Fruit fly (Drosophila melanogaster) whole organism, embryonic: ENCODE measurements around the gene CG5013.

Source experiments
- B-H1 ChIP-seq: fragments of 200-800 bp; sonication (Bioruptor generic); IDR thresholded peaks from 3 replicates; pipeline ENCODE4 v1.3.6; 2022; ENCODE audit warnings: missing biosample characterization, missing genetic modification characterization
- C15 ChIP-seq: fragments of 200-800 bp; sonication (Bioruptor generic); IDR thresholded peaks from 3 replicates; pipeline ENCODE4 v1.3.6; 2022; ENCODE audit warnings: missing biosample characterization, missing genetic modification characterization
- CG10543 ChIP-seq: fragments of 200-800 bp; sonication (Bioruptor generic); optimal IDR thresholded peaks from 3 replicates; lab custom pipeline; 2017; ENCODE audit warnings: missing biosample characterization, mild to moderate bottlenecking, missing genetic modification characterization, moderate library complexity
- CG11093 ChIP-seq: fragments of 200-800 bp; sonication (Bioruptor generic); IDR thresholded peaks from 3 replicates; pipeline ENCODE4 v1.3.6; 2022; ENCODE audit warnings: missing biosample characterization, missing genetic modification characterization
- CG12071 ChIP-seq: fragments of 200-800 bp; sonication (Bioruptor generic); optimal IDR thresholded peaks from 3 replicates; lab custom pipeline; 2018; ENCODE audit warnings: missing biosample characterization, mild to moderate bottlenecking, missing genetic modification characterization
- CG14050 ChIP-seq: fragments of 200-800 bp; sonication (Bioruptor generic); IDR thresholded peaks from 3 replicates; pipeline ENCODE4 v1.3.6; 2022; ENCODE audit warnings: missing biosample characterization, missing genetic modification characterization
- CG15011 ChIP-seq: fragments of 200-800 bp; sonication (Bioruptor generic); optimal IDR thresholded peaks from 3 replicates; lab custom pipeline; 2018; ENCODE audit warnings: missing biosample characterization, mild to moderate bottlenecking, missing genetic modification characterization
- CG15514 ChIP-seq: fragments of 200-800 bp; sonication (Bioruptor generic); optimal IDR thresholded peaks from 3 replicates; lab custom pipeline; 2017; ENCODE audit warnings: missing biosample characterization, missing genetic modification characterization, mild to moderate bottlenecking, moderate library complexity, missing genetic modification reagents
- CG1647 ChIP-seq: fragments of 200-800 bp; sonication (Bioruptor generic); optimal IDR thresholded peaks from 3 replicates; lab custom pipeline; 2016; ENCODE audit warnings: missing biosample characterization, missing genetic modification characterization
- CG18476 ChIP-seq: fragments of 200-800 bp; sonication (Bioruptor generic); optimal IDR thresholded peaks from 2 replicates; lab custom pipeline; 2016; ENCODE audit warnings: missing biosample characterization, mild to moderate bottlenecking, missing genetic modification characterization
- CG2889 ChIP-seq: fragments of 200-800 bp; sonication (Bioruptor generic); IDR thresholded peaks from 3 replicates; pipeline ENCODE4 v1.3.6; 2022; ENCODE audit warnings: missing biosample characterization, missing genetic modification characterization
- CG30403 ChIP-seq: fragments of 200-800 bp; sonication (Bioruptor generic); optimal IDR thresholded peaks from 3 replicates; lab custom pipeline; 2016; ENCODE audit warnings: missing biosample characterization, missing genetic modification characterization
- CG3065 ChIP-seq: fragments of 200-800 bp; sonication (Bioruptor generic); optimal IDR thresholded peaks from 2 replicates; lab custom pipeline; 2016; ENCODE audit warnings: missing biosample characterization, missing genetic modification characterization
- CG31365 ChIP-seq: fragments of 200-800 bp; sonication (Bioruptor generic); optimal IDR thresholded peaks from 2 replicates; lab custom pipeline; 2018; ENCODE audit warnings: missing biosample characterization, mild to moderate bottlenecking, missing genetic modification characterization
- CG34224 ChIP-seq: fragments of 200-800 bp; sonication (Bioruptor generic); IDR thresholded peaks from 3 replicates; pipeline ENCODE4 v1.3.6; 2022; ENCODE audit warnings: missing biosample characterization, missing genetic modification characterization; ENCODE audit not compliant: partially characterized antibody
- CG42726 ChIP-seq: fragments of 200-800 bp; sonication (Bioruptor generic); IDR thresholded peaks from 2 replicates; pipeline ENCODE4 v1.3.6; 2022; ENCODE audit warnings: missing biosample characterization, missing genetic modification characterization; ENCODE audit not compliant: partially characterized antibody
- CG4854 ChIP-seq: fragments of 200-800 bp; sonication (Bioruptor generic); optimal IDR thresholded peaks from 2 replicates; lab custom pipeline; 2016; ENCODE audit warnings: missing biosample characterization, missing genetic modification characterization, inconsistent platforms
- CG8359 ChIP-seq: fragments of 200-800 bp; sonication (Bioruptor generic); optimal IDR thresholded peaks from 2 replicates; lab custom pipeline; 2017; ENCODE audit warnings: missing biosample characterization, mild to moderate bottlenecking, missing genetic modification characterization, borderline replicate concordance
- Camta ChIP-seq: fragments of 200-800 bp; sonication (Bioruptor generic); optimal IDR thresholded peaks from 2 replicates; lab custom pipeline; 2016; ENCODE audit warnings: missing biosample characterization, missing genetic modification characterization
- Doc3 ChIP-seq: fragments of 200-800 bp; sonication (Bioruptor generic); IDR thresholded peaks from 3 replicates; pipeline ENCODE4 v1.3.6; 2022; ENCODE audit warnings: missing biosample characterization, missing genetic modification characterization; ENCODE audit not compliant: partially characterized antibody
- Dref ChIP-seq: fragments of 200-800 bp; sonication (Bioruptor generic); IDR thresholded peaks from 2 replicates; pipeline ENCODE4 v1.3.6; 2022; ENCODE audit warnings: missing biosample characterization, missing genetic modification characterization
- E2f2 ChIP-seq: fragments of 200-800 bp; sonication (Bioruptor generic); IDR thresholded peaks from 2 replicates; pipeline ENCODE4 v1.3.6; 2022; ENCODE audit warnings: missing biosample characterization, missing genetic modification characterization
- Elba2 ChIP-seq: fragments of 200-800 bp; sonication (Bioruptor generic); optimal IDR thresholded peaks from 3 replicates; lab custom pipeline; 2016; ENCODE audit warnings: missing biosample characterization, missing genetic modification characterization
- H15 ChIP-seq: fragments of 200-800 bp; sonication (Bioruptor generic); IDR thresholded peaks from 3 replicates; pipeline ENCODE4 v1.3.6; 2022; ENCODE audit warnings: missing biosample characterization, missing genetic modification characterization
- Hr3 ChIP-seq: fragments of 200-800 bp; sonication (Bioruptor generic); optimal IDR thresholded peaks from 3 replicates; lab custom pipeline; 2016; ENCODE audit warnings: missing biosample characterization, missing genetic modification characterization
- Kr ChIP-seq: fragments of 200-800 bp; sonication (Bioruptor generic); optimal IDR thresholded peaks from 2 replicates; lab custom pipeline; 2017; ENCODE audit warnings: missing biosample characterization, mild to moderate bottlenecking, missing genetic modification characterization
- Mad ChIP-seq: fragments of 200-800 bp; sonication (Bioruptor generic); optimal IDR thresholded peaks from 2 replicates; lab custom pipeline; 2016; ENCODE audit warnings: missing biosample characterization, missing genetic modification characterization
- Med ChIP-seq: fragments of 200-800 bp; sonication (Bioruptor generic); peaks from one replicate; lab custom pipeline; 2016; ENCODE audit warnings: missing biosample characterization, missing genetic modification characterization, mild to moderate bottlenecking, inconsistent platforms, moderate library complexity
- Nf-YB ChIP-seq: fragments of 200-800 bp; sonication (Bioruptor generic); optimal IDR thresholded peaks from 3 replicates; lab custom pipeline; 2019; ENCODE audit warnings: missing biosample characterization, mild to moderate bottlenecking, missing genetic modification characterization, moderate library complexity
- Oaz ChIP-seq: fragments of 200-800 bp; sonication (Bioruptor generic); IDR thresholded peaks from 2 replicates; pipeline ENCODE4 v1.3.6; 2022; ENCODE audit warnings: missing biosample characterization, missing genetic modification characterization
- Sry-δ ChIP-seq: fragments of 200-800 bp; sonication (Bioruptor generic); optimal IDR thresholded peaks from 2 replicates; lab custom pipeline; 2016; ENCODE audit warnings: missing biosample characterization, missing genetic modification characterization
- Xrp1 ChIP-seq: fragments of 200-800 bp; sonication (Bioruptor generic); IDR thresholded peaks from 2 replicates; pipeline ENCODE4 v1.3.6; 2022; ENCODE audit warnings: missing biosample characterization, missing genetic modification characterization
- abd-A ChIP-seq: fragments of 200-800 bp; sonication (Bioruptor generic); optimal IDR thresholded peaks from 3 replicates; lab custom pipeline; 2019; ENCODE audit warnings: missing biosample characterization, mild to moderate bottlenecking, missing genetic modification characterization, moderate library complexity
- ash1 ChIP-seq: fragments of 200-800 bp; sonication (Bioruptor generic); optimal IDR thresholded peaks from 2 replicates; lab custom pipeline; 2018; ENCODE audit warnings: missing biosample characterization, mild to moderate bottlenecking, missing genetic modification characterization
- cg ChIP-seq: fragments of 200-800 bp; sonication (Bioruptor generic); optimal IDR thresholded peaks from 3 replicates; lab custom pipeline; 2019; ENCODE audit warnings: missing biosample characterization, mild to moderate bottlenecking, missing genetic modification characterization, moderate library complexity
- chinmo ChIP-seq: fragments of 200-800 bp; sonication (Bioruptor generic); IDR thresholded peaks from 4 replicates; pipeline ENCODE4 v1.3.6; 2022; ENCODE audit warnings: missing biosample characterization, missing genetic modification characterization; ENCODE audit not compliant: partially characterized antibody
- crc ChIP-seq: fragments of 200-800 bp; sonication (Bioruptor generic); optimal IDR thresholded peaks from 2 replicates; lab custom pipeline; 2016; ENCODE audit warnings: missing biosample characterization, missing genetic modification characterization
- crol ChIP-seq: fragments of 200-800 bp; sonication (Bioruptor generic); IDR thresholded peaks from 2 replicates; pipeline ENCODE4 v1.3.6; 2022; ENCODE audit warnings: missing biosample characterization, missing genetic modification characterization
- gfzf ChIP-seq: fragments of 200-800 bp; sonication (Bioruptor generic); optimal IDR thresholded peaks from 2 replicates; lab custom pipeline; 2016; ENCODE audit warnings: missing biosample characterization, mild to moderate bottlenecking, missing genetic modification characterization, moderate library complexity
- h ChIP-seq: fragments of >200 bp; optimal IDR thresholded peaks from 2 replicates; lab custom pipeline; 2017
- kah ChIP-seq: fragments of 200-800 bp; sonication (Bioruptor generic); optimal IDR thresholded peaks from 2 replicates; lab custom pipeline; 2018; ENCODE audit warnings: missing biosample characterization, mild to moderate bottlenecking, missing genetic modification characterization
- lola ChIP-seq, 3 experiments: fragments of >200 bp in 2 of 3; fragments of 200-800 bp in 1 of 3; sonication (Bioruptor generic) in 1 of 3; optimal IDR thresholded peaks; 2 replicates each; lab custom pipeline; 2017 to 2019; ENCODE audit warnings: missing biosample characterization in 3 of 3, missing genetic modification characterization in 3 of 3, mild to moderate bottlenecking in 1 of 3, moderate library complexity in 1 of 3
- nerfin-1 ChIP-seq: fragments of 200-800 bp; sonication (Bioruptor generic); optimal IDR thresholded peaks from 3 replicates; lab custom pipeline; 2019; ENCODE audit warnings: missing biosample characterization, mild to moderate bottlenecking, missing genetic modification characterization, moderate library complexity
- pan ChIP-seq, 4 experiments: fragments of >200 bp in 3 of 4; fragments of 200-800 bp in 1 of 4; sonication (Bioruptor generic) in 1 of 4; optimal IDR thresholded peaks in 3 of 4; IDR thresholded peaks in 1 of 4; 2 replicates each; pipeline versions ENCODE4 v1.3.6 to Lab custom; 2017 to 2022; ENCODE audit warnings: missing biosample characterization in 2 of 4, missing genetic modification characterization in 2 of 4, mixed read lengths in 1 of 4
- pb ChIP-seq: fragments of 200-800 bp; sonication (Bioruptor generic); optimal IDR thresholded peaks from 3 replicates; lab custom pipeline; 2016; ENCODE audit warnings: missing biosample characterization, missing genetic modification characterization
- pnt ChIP-seq: fragments of 200-800 bp; sonication (Bioruptor generic); optimal IDR thresholded peaks from 3 replicates; lab custom pipeline; 2016; ENCODE audit warnings: missing biosample characterization, missing genetic modification characterization
- seq ChIP-seq: fragments of 200-800 bp; sonication (Bioruptor generic); IDR thresholded peaks from 2 replicates; pipeline ENCODE4 v1.3.6; 2022; ENCODE audit warnings: missing biosample characterization, missing genetic modification characterization
- slp2 ChIP-seq: fragments of 200-800 bp; sonication (Bioruptor generic); optimal IDR thresholded peaks from 2 replicates; lab custom pipeline; 2016; ENCODE audit warnings: missing biosample characterization, missing genetic modification characterization
- zen ChIP-seq: fragments of 200-800 bp; sonication (Bioruptor generic); optimal IDR thresholded peaks from 3 replicates; lab custom pipeline; 2018; ENCODE audit warnings: missing biosample characterization, mild to moderate bottlenecking, missing genetic modification characterization, moderate library complexity
- zf30C ChIP-seq: fragments of 200-800 bp; sonication (Bioruptor generic); optimal IDR thresholded peaks from 3 replicates; lab custom pipeline; 2018; ENCODE audit warnings: missing biosample characterization, mild to moderate bottlenecking, missing genetic modification characterization

CG5013 gene

DNA sequence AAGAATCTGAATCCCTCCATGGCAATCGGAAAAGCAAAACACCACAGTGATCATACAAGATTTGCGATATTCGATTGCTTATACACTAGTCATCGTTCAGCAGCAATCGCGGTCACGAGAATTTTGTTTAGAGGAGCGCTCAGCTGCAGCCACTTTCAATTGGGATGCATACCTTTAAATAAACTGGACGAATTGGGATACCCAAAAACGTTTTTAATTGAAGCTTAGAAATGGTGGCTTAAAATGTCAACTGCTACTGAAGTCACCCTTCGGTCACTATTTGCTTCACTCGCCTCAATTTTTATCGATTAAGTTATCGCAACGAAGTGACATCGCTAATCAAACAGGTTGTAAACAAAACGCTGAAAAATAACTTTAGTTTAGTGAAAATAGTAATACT lies at the start of gene CG5013, which contains the start of gene IKKbeta (continued):
- TF ChIP-seq CG4854 (no peak), Mad (GFP tag; lab: Kevin White, UChicago) (no peak), CG3065 (GFP tag; lab: Kevin White, UChicago) (peak; percentile 4), abd-A (tag; lab: Kevin White, UChicago) (no peak), CG12071 (GFP tag; lab: Kevin White, UChicago) (no peak), cg (GFP tag; lab: Kevin White, UChicago) (no peak), Doc3 (peak; percentile 81), chinmo (0 out of 4 replicates have a peak, but pooled peaks have one; percentile 37), crc (no peak), CG2889 (GFP tag; lab: Robert Waterston, UW) (peak; percentile 60; the same call in 2 of the 3 replicates), H15 (GFP tag; lab: Robert Waterston, UW) (peak; percentile 39; the same call in 1 of the 3 replicates), CG8359 (no peak), CG18476 (GFP tag; lab: Kevin White, UChicago) (no peak), CG14050 (GFP tag; lab: Robert Waterston, UW) (no peak), gfzf (GFP tag; lab: Kevin White, UChicago) (peak; percentile 46), ash1 (GFP tag; lab: Kevin White, UChicago) (no peak), Xrp1 (GFP tag; lab: Robert Waterston, UW) (peak; percentile 41; the same call in 1 of the 2 replicates), pb (GFP tag; lab: Kevin White, UChicago) (peak; percentile 52), Kr (GFP tag; lab: Kevin White, UChicago) (no peak), crol (GFP tag; lab: Robert Waterston, UW) (no peak), Dref (GFP tag; lab: Robert Waterston, UW) (peak; percentile 75), seq (peak; percentile 53; the same call in 1 of the 2 replicates), Camta (GFP tag; lab: Kevin White, UChicago) (peak; percentile 67), slp2 (peak; percentile 7), h (lab: Kevin White, UChicago) (no peak), Oaz (no peak), CG11093 (GFP tag; lab: Robert Waterston, UW) (no peak), Hr3 (GFP tag; lab: Kevin White, UChicago) (peak; percentile 6), CG1647 (GFP tag; lab: Kevin White, UChicago) (no peak), CG15011 (no peak), nerfin-1 (peak; percentile 76), Med (GFP tag; lab: Kevin White, UChicago) (peak; percentile 92), Sry-δ (GFP tag; lab: Kevin White, UChicago) (peak; percentile 98), kah (GFP tag; lab: Kevin White, UChicago) (peak; percentile 83), B-H1 (GFP tag; lab: Robert Waterston, UW) (no peak), CG42726 (0 out of 2 replicates have a peak, but pooled peaks have one; percentile 39), CG15514 (peak; percentile 41), C15 (no peak), CG31365 (tag; lab: Kevin White, UChicago) (no peak), Elba2 (GFP tag; lab: Kevin White, UChicago) (peak; percentile 54), pnt (GFP tag; lab: Kevin White, UChicago) (peak; percentile 14), pan (optimal IDR thresholded peaks at IDR 0.05; lab: Kevin White, UChicago) (no peak), pan (GFP tag; optimal IDR thresholded peaks at IDR 0.05 in 1 of 2, IDR thresholded peaks at IDR 0.05 in 1 of 2) (no peak), E2f2 (GFP tag; lab: Robert Waterston, UW) (peak; percentile 30; the same call in 1 of the 2 replicates), CG30403 (GFP tag; lab: Kevin White, UChicago) (peak; percentile 70), Nf-YB (GFP tag; lab: Kevin White, UChicago) (no peak), zen (tag; lab: Kevin White, UChicago) (no peak), lola (GFP tag; optimal IDR thresholded peaks at IDR 0.05; lab: Kevin White, UChicago) (peak in 1 of 3 experiments; percentile 26), CG34224 (peak; percentile 80), zf30C (GFP tag; lab: Kevin White, UChicago) (no peak), CG10543 (GFP tag; lab: Kevin White, UChicago) (peak; percentile 31)
